Fruit fly (Drosophila melanogaster): ENCODE data around the gene Vps60.

- TF ChIP-seq D1 (tag; optimal IDR thresholded peaks at IDR 0.05) (peak; percentile 51), CG13204 (GFP tag; optimal IDR thresholded peaks at IDR 0.05) (no peak), EcR (GFP tag; optimal IDR thresholded peaks at IDR 0.05) (peak; percentile 13)
Measured at dm6 chr3L:17668945-17669779, 47.7 kb upstream of the Vps60 start, which contains the start of gene Crtc.
